Worm (Caenorhabditis elegans): Measurements from ENCODE around the gene R11D1.13.

DNA sequence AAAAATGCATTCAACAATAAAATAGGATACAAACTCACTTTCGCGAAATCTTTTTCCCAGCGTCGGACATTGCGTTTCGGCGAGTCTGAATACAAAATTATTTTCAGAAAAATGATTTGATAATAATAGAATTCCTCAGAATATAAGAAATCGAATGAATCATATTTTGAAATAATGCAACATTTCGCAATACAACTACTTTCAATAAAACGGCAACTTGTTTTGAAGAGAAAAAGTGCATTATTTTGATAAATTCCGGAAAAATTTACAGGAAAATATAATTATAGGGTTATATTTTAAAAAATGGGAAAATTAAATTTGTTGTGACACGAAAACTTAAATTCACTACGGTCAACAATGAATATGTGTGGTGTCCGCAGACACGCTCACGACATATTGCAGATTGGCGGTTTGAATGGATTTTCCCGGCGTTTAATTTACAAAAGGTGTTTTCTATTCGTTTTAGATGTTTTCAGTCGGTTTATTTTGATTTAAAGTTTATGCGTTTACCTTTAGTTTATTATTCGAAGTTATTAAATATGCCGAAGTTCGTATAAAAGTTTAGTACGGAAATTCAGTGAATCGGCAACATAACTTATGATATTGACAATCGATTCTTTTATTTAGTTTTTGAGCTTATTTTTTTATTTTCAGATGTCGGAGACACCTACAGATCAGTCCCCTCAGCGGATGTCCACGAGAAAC lies 36.5 kb downstream of the R11D1.13 start, which contains the start of the genes abcf-1 and scc-3:
- TF ChIP-seq pha-4 (tag; optimal IDR thresholded peaks at IDR 0.05) = no peak
- TF ChIP-seq ceh-19 (GFP tag; optimal IDR thresholded peaks at IDR 0.05) = no peak
- no peak for TF ChIP-seq ttx-3 (tag; optimal IDR thresholded peaks at IDR 0.05)
- no peak for TF ChIP-seq ets-4 (tag; optimal IDR thresholded peaks at IDR 0.05)
- no peak for TF ChIP-seq odd-2 (tag; optimal IDR thresholded peaks at IDR 0.05)
- TF ChIP-seq F13H6.1 (tag; optimal IDR thresholded peaks at IDR 0.05) = no peak
